Worm (Caenorhabditis elegans) whole organism, L1 larva: Measurements from ENCODE around the gene F40C5.1.

Experiments
- Y116A8C.19 ChIP-seq: sonication (generic microtip); optimal IDR thresholded peaks from 2 replicates; lab custom pipeline; 2016; ENCODE audit warnings: missing compliant biosample characterization, missing genetic modification characterization, borderline replicate concordance
- aha-1 ChIP-seq: fragments of 150-350 bp; optimal IDR thresholded peaks from 2 replicates; lab custom pipeline; 2014; ENCODE audit warnings: missing biosample characterization, missing genetic modification characterization
- ama-1 ChIP-seq: fragments of 150-350 bp; optimal IDR thresholded peaks from 2 replicates; lab custom pipeline; 2014
- fkh-10 ChIP-seq: sonication (generic microtip); optimal IDR thresholded peaks from 2 replicates; lab custom pipeline; 2017; ENCODE audit warnings: missing biosample characterization, missing genetic modification reagents, missing genetic modification characterization
- lir-3 ChIP-seq: sonication (generic microtip); optimal IDR thresholded peaks from 2 replicates; lab custom pipeline; 2016; ENCODE audit warnings: mild to moderate bottlenecking, missing genetic modification characterization, moderate library complexity, missing compliant biosample characterization; ENCODE audit not compliant: poor library complexity
- mep-1 ChIP-seq: fragments of 150-350 bp; optimal IDR thresholded peaks from 2 replicates; lab custom pipeline; 2014; ENCODE audit warnings: missing biosample characterization, missing genetic modification characterization
- nhr-19 ChIP-seq: fragments of 200-800 bp; sonication (Bioruptor generic); conservative IDR thresholded peaks from 2 replicates; pipeline ENCODE4 v1.3.6; 2022; ENCODE audit warnings: missing genetic modification characterization, missing compliant biosample characterization
- nhr-237 ChIP-seq: fragments of 150-350 bp; optimal IDR thresholded peaks from 2 replicates; lab custom pipeline; 2014; ENCODE audit warnings: missing biosample characterization, missing genetic modification characterization
- pqm-1 ChIP-seq: sonication (generic microtip); optimal IDR thresholded peaks from 3 replicates; lab custom pipeline; 2017; ENCODE audit warnings: missing biosample characterization, missing genetic modification characterization
- rnt-1 ChIP-seq: sonication (generic microtip); optimal IDR thresholded peaks from 2 replicates; lab custom pipeline; 2016; ENCODE audit warnings: mild to moderate bottlenecking, missing genetic modification characterization, moderate library complexity, missing compliant biosample characterization
- snpc-4 ChIP-seq: fragments of 150-350 bp; optimal IDR thresholded peaks from 2 replicates; lab custom pipeline; 2014; ENCODE audit warnings: missing biosample characterization, missing genetic modification characterization
- unc-86 ChIP-seq: sonication (generic microtip); optimal IDR thresholded peaks from 2 replicates; lab custom pipeline; 2016; ENCODE audit warnings: missing genetic modification characterization, missing compliant biosample characterization

DNA sequence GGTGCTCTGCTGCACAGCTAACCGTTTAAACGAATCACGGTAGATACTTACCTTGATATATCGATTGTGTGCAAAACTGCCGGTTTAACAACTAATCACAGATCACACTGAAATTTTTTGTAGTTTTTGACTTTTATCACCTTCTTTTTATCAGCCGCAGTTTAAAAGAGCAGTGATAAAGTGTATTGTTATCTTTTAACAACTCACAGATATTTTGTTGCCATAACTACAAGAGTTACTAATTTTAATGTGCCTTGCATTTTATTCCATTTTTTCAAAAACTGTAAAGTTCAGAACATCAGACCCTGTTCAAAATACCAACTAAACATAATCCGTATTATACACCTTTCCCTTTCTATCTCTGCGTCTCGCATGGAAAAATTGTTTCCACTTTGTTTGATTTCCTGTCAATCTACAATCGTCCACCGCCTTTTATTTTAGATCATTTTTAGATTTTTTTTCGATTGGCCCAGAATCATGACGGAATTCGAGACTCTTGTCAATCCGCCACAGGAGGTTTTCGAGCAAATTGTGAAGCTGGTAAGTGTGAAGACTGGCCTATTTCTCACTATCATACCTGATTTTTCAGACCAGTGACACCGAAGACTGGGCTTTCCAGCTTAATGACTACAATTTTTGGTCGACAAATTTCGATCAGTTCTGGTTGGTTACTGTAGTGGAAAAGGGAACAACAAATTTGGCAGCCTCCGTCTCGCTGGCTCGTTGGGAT is 19.6 kb upstream of the F40C5.1 start, which contains the start of gene T24A6.20:
- TF ChIP-seq Y116A8C.19 (tag; lab: Kevin White, UChicago) = no peak
- TF ChIP-seq lir-3 (tag; lab: Kevin White, UChicago) = no peak
- no peak for TF ChIP-seq nhr-237 (tag; lab: Kevin White, UChicago)
- no peak for TF ChIP-seq rnt-1 (tag; lab: Kevin White, UChicago)
- no peak for TF ChIP-seq unc-86 (tag; lab: Kevin White, UChicago)
- no peak for TF ChIP-seq mep-1 (tag; lab: Kevin White, UChicago)
- TF ChIP-seq fkh-10 = no peak
- TF ChIP-seq snpc-4 (tag; lab: Kevin White, UChicago) = no peak
- no peak for TF ChIP-seq pqm-1
- TF ChIP-seq nhr-19 (GFP tag; lab: Robert Waterston, UW) = no peak
- no peak for TF ChIP-seq ama-1 (lab: Kevin White, UChicago)
- TF ChIP-seq aha-1 (tag; lab: Kevin White, UChicago) = no peak
